Fruit fly (Drosophila melanogaster) whole organism, embryonic: Measurements from ENCODE around the gene CG12947.

Source experiments
- Atf-2 ChIP-seq: fragments of 200-800 bp; sonication (Bioruptor generic); optimal IDR thresholded peaks from 2 replicates; lab custom pipeline; 2016; ENCODE audit warnings: missing biosample characterization, missing genetic modification characterization
- B-H2 ChIP-seq: fragments of 200-800 bp; sonication (Bioruptor generic); optimal IDR thresholded peaks from 2 replicates; lab custom pipeline; 2018; ENCODE audit warnings: missing biosample characterization, mild to moderate bottlenecking, missing genetic modification characterization
- Bgb ChIP-seq: fragments of 200-800 bp; sonication (Bioruptor generic); IDR thresholded peaks from 2 replicates; pipeline ENCODE4 v1.3.6; 2022; ENCODE audit warnings: missing biosample characterization, missing genetic modification characterization; ENCODE audit not compliant: partially characterized antibody
- CG10274 ChIP-seq: fragments of 200-800 bp; sonication (Bioruptor generic); optimal IDR thresholded peaks from 3 replicates; lab custom pipeline; 2017; ENCODE audit warnings: missing biosample characterization, mild to moderate bottlenecking, missing genetic modification characterization
- CG10565 ChIP-seq: fragments of 200-800 bp; sonication (Bioruptor generic); optimal IDR thresholded peaks from 3 replicates; lab custom pipeline; 2016; ENCODE audit warnings: missing biosample characterization, mild to moderate bottlenecking, missing genetic modification characterization
- CG11504 ChIP-seq: fragments of 200-800 bp; sonication (Bioruptor generic); optimal IDR thresholded peaks from 3 replicates; lab custom pipeline; 2019; ENCODE audit warnings: missing biosample characterization, mild to moderate bottlenecking, missing genetic modification characterization, moderate library complexity
- CG11560 ChIP-seq: fragments of 200-800 bp; sonication (Bioruptor generic); IDR thresholded peaks from 3 replicates; pipeline ENCODE4 v1.3.6; 2022; ENCODE audit warnings: missing biosample characterization, missing genetic modification characterization
- CG12071 ChIP-seq: fragments of 200-800 bp; sonication (Bioruptor generic); optimal IDR thresholded peaks from 3 replicates; lab custom pipeline; 2018; ENCODE audit warnings: missing biosample characterization, mild to moderate bottlenecking, missing genetic modification characterization
- CG13894 ChIP-seq: fragments of 200-800 bp; sonication (Bioruptor generic); optimal IDR thresholded peaks from 3 replicates; lab custom pipeline; 2018; ENCODE audit warnings: missing biosample characterization, mild to moderate bottlenecking, missing genetic modification characterization, moderate library complexity
- CG14441 ChIP-seq: fragments of 200-800 bp; sonication (Bioruptor generic); IDR thresholded peaks from 2 replicates; pipeline ENCODE4 v1.3.6; 2022; ENCODE audit warnings: missing biosample characterization, missing genetic modification characterization
- CG15514 ChIP-seq: fragments of 200-800 bp; sonication (Bioruptor generic); optimal IDR thresholded peaks from 3 replicates; lab custom pipeline; 2017; ENCODE audit warnings: missing biosample characterization, missing genetic modification characterization, mild to moderate bottlenecking, moderate library complexity, missing genetic modification reagents
- CG16863 ChIP-seq: fragments of 200-800 bp; sonication (Bioruptor generic); optimal IDR thresholded peaks from 3 replicates; lab custom pipeline; 2016; ENCODE audit warnings: missing biosample characterization, missing genetic modification characterization
- CG17186 ChIP-seq: fragments of 200-800 bp; sonication (Bioruptor generic); optimal IDR thresholded peaks from 3 replicates; lab custom pipeline; 2017; ENCODE audit warnings: missing biosample characterization, missing genetic modification reagents, missing genetic modification characterization
- CG17361 ChIP-seq: fragments of 200-800 bp; sonication (Bioruptor generic); IDR thresholded peaks from 3 replicates; pipeline ENCODE4 v1.3.6; 2022; ENCODE audit warnings: missing biosample characterization, missing genetic modification characterization
- CG18599 ChIP-seq: fragments of 200-800 bp; sonication (Bioruptor generic); optimal IDR thresholded peaks from 3 replicates; lab custom pipeline; 2017; ENCODE audit warnings: missing biosample characterization, missing genetic modification characterization, mild to moderate bottlenecking, moderate library complexity, missing genetic modification reagents
- CG31224 ChIP-seq: fragments of 200-800 bp; sonication (Bioruptor generic); IDR thresholded peaks from 2 replicates; pipeline ENCODE4 v1.3.6; 2022; ENCODE audit warnings: missing biosample characterization, missing genetic modification characterization
- CG34376 ChIP-seq: fragments of 200-800 bp; sonication (Bioruptor generic); optimal IDR thresholded peaks from 2 replicates; lab custom pipeline; 2018; ENCODE audit warnings: missing biosample characterization, mild to moderate bottlenecking, missing genetic modification characterization
- CG42726 ChIP-seq: fragments of 200-800 bp; sonication (Bioruptor generic); IDR thresholded peaks from 2 replicates; pipeline ENCODE4 v1.3.6; 2022; ENCODE audit warnings: missing biosample characterization, missing genetic modification characterization; ENCODE audit not compliant: partially characterized antibody
- CG6175 ChIP-seq: fragments of 200-800 bp; sonication (Bioruptor generic); IDR thresholded peaks from 3 replicates; pipeline ENCODE4 v1.3.6; 2022; ENCODE audit warnings: missing biosample characterization, missing genetic modification characterization
- CG7987 ChIP-seq: fragments of 200-800 bp; sonication (Bioruptor generic); optimal IDR thresholded peaks from 2 replicates; lab custom pipeline; 2018; ENCODE audit warnings: missing biosample characterization, mild to moderate bottlenecking, missing genetic modification characterization, moderate library complexity
- CG8944 ChIP-seq: fragments of 200-800 bp; sonication (Bioruptor generic); optimal IDR thresholded peaks from 3 replicates; lab custom pipeline; 2016; ENCODE audit warnings: missing biosample characterization, missing genetic modification characterization
- CG9797 ChIP-seq: fragments of 200-800 bp; sonication (Bioruptor generic); optimal IDR thresholded peaks from 3 replicates; lab custom pipeline; 2018; ENCODE audit warnings: missing biosample characterization, mild to moderate bottlenecking, missing genetic modification characterization
- CTCF ChIP-seq: fragments of 200-800 bp; sonication (Bioruptor generic); optimal IDR thresholded peaks from 2 replicates; lab custom pipeline; 2017; ENCODE audit warnings: missing biosample characterization, mild to moderate bottlenecking, missing genetic modification characterization, moderate library complexity
- Dek ChIP-seq: fragments of 200-800 bp; sonication (Bioruptor generic); optimal IDR thresholded peaks from 3 replicates; lab custom pipeline; 2019; ENCODE audit warnings: missing biosample characterization, mild to moderate bottlenecking, missing genetic modification characterization, moderate library complexity
- Ets65A ChIP-seq: fragments of 200-800 bp; sonication (Bioruptor generic); peaks from one replicate; lab custom pipeline; 2016; ENCODE audit warnings: missing biosample characterization, missing genetic modification characterization
- Fer1 ChIP-seq: fragments of 200-800 bp; sonication (Bioruptor generic); optimal IDR thresholded peaks from 2 replicates; lab custom pipeline; 2017; ENCODE audit warnings: missing biosample characterization, mild to moderate bottlenecking, missing genetic modification characterization
- Fer3 ChIP-seq: fragments of 200-800 bp; sonication (Bioruptor generic); optimal IDR thresholded peaks from 2 replicates; lab custom pipeline; 2018; ENCODE audit warnings: missing biosample characterization, mild to moderate bottlenecking, missing genetic modification characterization, moderate library complexity
- HLH4C ChIP-seq: fragments of 200-800 bp; sonication (Bioruptor generic); IDR thresholded peaks from 3 replicates; pipeline ENCODE4 v1.3.6; 2022; ENCODE audit warnings: missing biosample characterization, missing genetic modification characterization; ENCODE audit not compliant: partially characterized antibody
- Hand ChIP-seq: fragments of 200-800 bp; sonication (Bioruptor generic); optimal IDR thresholded peaks from 2 replicates; lab custom pipeline; 2017; ENCODE audit warnings: mild to moderate bottlenecking, missing biosample characterization, missing genetic modification reagents, missing genetic modification characterization
- HmgZ ChIP-seq: fragments of 200-800 bp; sonication (Bioruptor generic); optimal IDR thresholded peaks from 2 replicates; lab custom pipeline; 2018; ENCODE audit warnings: missing biosample characterization, mild to moderate bottlenecking, missing genetic modification characterization
- Lhr ChIP-seq: fragments of 200-800 bp; sonication (Bioruptor generic); optimal IDR thresholded peaks from 3 replicates; lab custom pipeline; 2017; ENCODE audit warnings: mild to moderate bottlenecking, missing biosample characterization, missing genetic modification reagents, missing genetic modification characterization
- Med ChIP-seq: fragments of 200-800 bp; sonication (Bioruptor generic); peaks from one replicate; lab custom pipeline; 2016; ENCODE audit warnings: missing biosample characterization, missing genetic modification characterization, mild to moderate bottlenecking, inconsistent platforms, moderate library complexity
- NC2α ChIP-seq: fragments of 200-800 bp; sonication (Bioruptor generic); optimal IDR thresholded peaks from 2 replicates; lab custom pipeline; 2016; ENCODE audit warnings: missing biosample characterization, missing genetic modification characterization
- Xrp1 ChIP-seq: fragments of 200-800 bp; sonication (Bioruptor generic); IDR thresholded peaks from 2 replicates; pipeline ENCODE4 v1.3.6; 2022; ENCODE audit warnings: missing biosample characterization, missing genetic modification characterization
- bigmax ChIP-seq: fragments of 200-800 bp; sonication (Bioruptor generic); optimal IDR thresholded peaks from 2 replicates; lab custom pipeline; 2018; ENCODE audit warnings: missing biosample characterization, mild to moderate bottlenecking, missing genetic modification characterization
- chinmo ChIP-seq: fragments of 200-800 bp; sonication (Bioruptor generic); IDR thresholded peaks from 4 replicates; pipeline ENCODE4 v1.3.6; 2022; ENCODE audit warnings: missing biosample characterization, missing genetic modification characterization; ENCODE audit not compliant: partially characterized antibody
- exex ChIP-seq: fragments of 200-800 bp; sonication (Bioruptor generic); optimal IDR thresholded peaks from 4 replicates; lab custom pipeline; 2018; ENCODE audit warnings: missing biosample characterization, mild to moderate bottlenecking, missing genetic modification characterization, moderate library complexity
- h ChIP-seq: fragments of >200 bp; optimal IDR thresholded peaks from 2 replicates; lab custom pipeline; 2017
- hth ChIP-seq: fragments of >200 bp; optimal IDR thresholded peaks from 2 replicates; lab custom pipeline; 2017; ENCODE audit warnings: inconsistent platforms
- inv ChIP-seq: fragments of 200-800 bp; sonication (Bioruptor generic); IDR thresholded peaks from 2 replicates; pipeline ENCODE4 v1.3.6; 2022; ENCODE audit warnings: missing biosample characterization, missing genetic modification characterization; ENCODE audit not compliant: partially characterized antibody
- ken ChIP-seq: fragments of 200-800 bp; sonication (Bioruptor generic); IDR thresholded peaks from 3 replicates; pipeline ENCODE4 v1.3.6; 2022; ENCODE audit warnings: missing biosample characterization, missing genetic modification characterization
- lab ChIP-seq: fragments of 200-800 bp; sonication (Bioruptor generic); optimal IDR thresholded peaks from 3 replicates; lab custom pipeline; 2017; ENCODE audit warnings: missing biosample characterization, missing genetic modification characterization, mild to moderate bottlenecking, moderate library complexity, missing genetic modification reagents
- mld ChIP-seq: fragments of 200-800 bp; sonication (Bioruptor generic); IDR thresholded peaks from 3 replicates; pipeline ENCODE4 v1.3.6; 2022; ENCODE audit warnings: missing biosample characterization, missing genetic modification characterization; ENCODE audit not compliant: partially characterized antibody
- onecut ChIP-seq: fragments of 200-800 bp; sonication (Bioruptor generic); IDR thresholded peaks from 2 replicates; pipeline ENCODE4 v1.3.6; 2022; ENCODE audit warnings: missing biosample characterization, missing genetic modification characterization
- pzg ChIP-seq: fragments of 200-800 bp; sonication (Bioruptor generic); optimal IDR thresholded peaks from 3 replicates; lab custom pipeline; 2018; ENCODE audit warnings: missing biosample characterization, mild to moderate bottlenecking, missing genetic modification characterization, moderate library complexity
- sc ChIP-seq, 3 experiments: fragments of >200 bp in 2 of 3; fragments of 200-800 bp in 1 of 3; sonication (Bioruptor generic) in 1 of 3; optimal IDR thresholded peaks; 2 replicates in 2 of 3; 3 replicates in 1 of 3; lab custom pipeline; 2017; ENCODE audit warnings: mild to moderate bottlenecking in 1 of 3, missing biosample characterization in 1 of 3, missing genetic modification characterization in 1 of 3, missing genetic modification reagents in 1 of 3
- seq ChIP-seq: fragments of 200-800 bp; sonication (Bioruptor generic); IDR thresholded peaks from 2 replicates; pipeline ENCODE4 v1.3.6; 2022; ENCODE audit warnings: missing biosample characterization, missing genetic modification characterization
- tna ChIP-seq: fragments of 200-800 bp; sonication (Bioruptor generic); IDR thresholded peaks from 2 replicates; pipeline ENCODE4 v1.3.6; 2022; ENCODE audit warnings: missing biosample characterization, missing genetic modification characterization; ENCODE audit not compliant: partially characterized antibody

The CG12947 gene

DNA sequence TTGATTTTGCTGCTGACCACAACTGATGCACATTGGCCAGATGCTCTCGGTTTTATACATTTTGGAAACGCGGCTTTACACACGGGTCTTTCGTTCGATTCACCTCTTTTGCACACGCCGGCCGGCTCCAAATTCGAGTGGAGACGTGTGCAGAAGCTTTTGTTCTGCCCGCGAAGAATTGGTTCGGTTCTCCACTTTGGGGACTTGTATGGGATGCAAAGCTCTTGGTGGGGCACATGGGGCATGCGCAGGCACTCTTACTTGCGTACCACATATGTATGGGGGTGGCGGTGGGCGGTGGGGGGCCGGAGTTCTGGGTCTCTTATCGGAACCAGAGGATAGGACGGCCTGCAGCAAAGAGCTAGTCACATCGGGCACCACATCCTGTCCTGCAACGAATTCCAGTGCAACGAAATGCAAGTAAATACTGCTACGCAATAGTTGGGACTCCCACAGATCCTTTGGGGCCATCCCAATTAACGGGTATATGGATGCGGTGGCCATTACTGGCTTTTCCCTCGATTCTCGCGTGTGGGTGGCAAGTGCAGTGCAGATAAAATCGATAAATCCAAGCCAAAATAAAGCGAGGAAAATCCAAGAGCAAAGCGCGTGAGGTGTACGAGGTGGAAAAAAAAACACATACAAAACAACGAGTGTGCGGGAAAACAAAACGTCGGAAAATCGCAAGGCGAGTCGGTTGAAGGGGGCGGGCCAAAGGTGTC is 4.6 kb downstream of the CG12947 start, which contains the start of the genes MtnA and CG8500 (continued):
- TF ChIP-seq Fer3 (no peak), sc (optimal IDR thresholded peaks at IDR 0.05; lab: Kevin White, UChicago) (no peak), sc (GFP tag; optimal IDR thresholded peaks at IDR 0.05; lab: Kevin White, UChicago) (no peak), onecut (GFP tag; lab: Robert Waterston, UW) (peak; percentile 87), bigmax (GFP tag; lab: Kevin White, UChicago) (peak; percentile 12), CG10565 (no peak), CG13894 (peak; percentile 26), seq (peak; percentile 31; the same call in 1 of the 2 replicates), Bgb (GFP tag; lab: Robert Waterston, UW) (peak; percentile 54; the same call in 1 of the 2 replicates), Ets65A (GFP tag; lab: Kevin White, UChicago) (peak; percentile 77), ken (GFP tag; lab: Robert Waterston, UW) (0 out of 3 replicates have a peak, but pooled peaks have one; percentile 31), Fer1 (GFP tag; lab: Kevin White, UChicago) (peak; percentile 55), CG18599 (GFP tag; lab: Kevin White, UChicago) (no peak), Hand (GFP tag; lab: Kevin White, UChicago) (peak; percentile 4), pzg (peak; percentile 67), tna (GFP tag; lab: Robert Waterston, UW) (peak; percentile 19; the same call in 1 of the 2 replicates), Med (GFP tag; lab: Kevin White, UChicago) (peak; percentile 81), CG9797 (GFP tag; lab: Kevin White, UChicago) (no peak), CG11560 (no peak), h (no peak), CG34376 (peak; percentile 14), CG6175 (GFP tag; lab: Robert Waterston, UW) (peak; percentile 78; the same call in 2 of the 3 replicates), inv (peak; percentile 28; the same call in 1 of the 2 replicates), exex (tag; lab: Kevin White, UChicago) (no peak), HmgZ (tag; lab: Kevin White, UChicago) (peak; percentile 87), Dek (peak; percentile 53), hth (lab: Kevin White, UChicago) (no peak), CG17186 (no peak), CG12071 (GFP tag; lab: Kevin White, UChicago) (no peak), NC2α (no peak), CG15514 (GFP tag; lab: Kevin White, UChicago) (peak; percentile 96), Xrp1 (GFP tag; lab: Robert Waterston, UW) (no peak), CG11504 (no peak), Lhr (GFP tag; lab: Kevin White, UChicago) (peak; percentile 13), CG7987 (GFP tag; lab: Kevin White, UChicago) (peak; percentile 30), CG10274 (GFP tag; lab: Kevin White, UChicago) (no peak), CG17361 (GFP tag; lab: Robert Waterston, UW) (no peak), CG8944 (GFP tag; lab: Kevin White, UChicago) (no peak), chinmo (0 out of 4 replicates have a peak, but pooled peaks have one; percentile 65), CTCF (GFP tag; lab: Kevin White, UChicago) (peak; percentile 64), lab (GFP tag; lab: Kevin White, UChicago) (peak; percentile 51), CG14441 (GFP tag; lab: Robert Waterston, UW) (no peak), CG16863 (no peak), mld (GFP tag; lab: Robert Waterston, UW) (no peak), B-H2 (GFP tag; lab: Kevin White, UChicago) (peak; percentile 15), HLH4C (GFP tag; lab: Robert Waterston, UW) (0 out of 3 replicates have a peak, but pooled peaks have one; percentile 24), Atf-2 (GFP tag; lab: Kevin White, UChicago) (no peak), CG31224 (GFP tag; lab: Robert Waterston, UW) (no peak), CG42726 (GFP tag; lab: Robert Waterston, UW) (peak; percentile 52; the same call in 1 of the 2 replicates)
